Worm (Caenorhabditis elegans) whole organism, L3 larva: ENCODE results near the gene F13A7.11.

Experiments used
- R02D3.7 ChIP-seq: fragments of 150-350 bp; optimal IDR thresholded peaks from 2 replicates; lab custom pipeline; 2014; ENCODE audit warnings: missing biosample characterization, missing genetic modification characterization
- aly-2 ChIP-seq: fragments of 150-350 bp; optimal IDR thresholded peaks from 2 replicates; lab custom pipeline; 2014; ENCODE audit warnings: missing biosample characterization, missing genetic modification characterization
- ama-1 ChIP-seq: fragments of 150-350 bp; optimal IDR thresholded peaks from 2 replicates; lab custom pipeline; 2018
- ceh-16 ChIP-seq: sonication (generic microtip); optimal IDR thresholded peaks from 2 replicates; lab custom pipeline; 2017; ENCODE audit warnings: missing biosample characterization, missing genetic modification characterization
- ceh-82 ChIP-seq: fragments of 150-350 bp; optimal IDR thresholded peaks from 2 replicates; lab custom pipeline; 2014; ENCODE audit warnings: missing biosample characterization, missing genetic modification characterization
- ceh-9 ChIP-seq: sonication (generic microtip); optimal IDR thresholded peaks from 2 replicates; lab custom pipeline; 2018; ENCODE audit warnings: missing biosample characterization, missing genetic modification characterization
- daf-12 ChIP-seq: fragments of 150-350 bp; optimal IDR thresholded peaks from 2 replicates; lab custom pipeline; 2014; ENCODE audit warnings: missing biosample characterization, missing genetic modification reagents, missing genetic modification characterization
- egl-5 ChIP-seq: fragments of 150-350 bp; optimal IDR thresholded peaks from 2 replicates; lab custom pipeline; 2017; ENCODE audit warnings: missing biosample characterization, missing genetic modification reagents, missing genetic modification characterization, inconsistent platforms
- elt-2 ChIP-seq: sonication (generic microtip); optimal IDR thresholded peaks from 2 replicates; lab custom pipeline; 2016; ENCODE audit warnings: missing genetic modification reagents, mild to moderate bottlenecking, missing genetic modification characterization, missing compliant biosample characterization
- fkh-10 ChIP-seq: sonication (generic microtip); optimal IDR thresholded peaks from 2 replicates; lab custom pipeline; 2017; ENCODE audit warnings: missing biosample characterization, missing genetic modification reagents, missing genetic modification characterization
- hmg-11 ChIP-seq: sonication (generic microtip); optimal IDR thresholded peaks from 2 replicates; lab custom pipeline; 2016; ENCODE audit warnings: missing genetic modification characterization, missing compliant biosample characterization
- lin-15B ChIP-seq: fragments of 150-350 bp; optimal IDR thresholded peaks from 2 replicates; lab custom pipeline; 2014; ENCODE audit warnings: missing biosample characterization, missing genetic modification characterization
- lin-39 ChIP-seq: fragments of 150-350 bp; optimal IDR thresholded peaks from 2 replicates; lab custom pipeline; 2018; ENCODE audit warnings: missing biosample characterization, missing genetic modification reagents, missing genetic modification characterization
- lsy-12 ChIP-seq: sonication (generic microtip); optimal IDR thresholded peaks from 2 replicates; lab custom pipeline; 2016; ENCODE audit warnings: mild to moderate bottlenecking, missing genetic modification characterization, missing compliant biosample characterization
- mml-1 ChIP-seq: fragments of 150-350 bp; sonication (generic microtip); optimal IDR thresholded peaks from 3 replicates; lab custom pipeline; 2014; ENCODE audit warnings: missing biosample characterization, missing genetic modification characterization
- nfya-1 ChIP-seq: sonication (generic microtip); optimal IDR thresholded peaks from 2 replicates; lab custom pipeline; 2017; ENCODE audit warnings: missing genetic modification characterization, mild to moderate bottlenecking, missing compliant biosample characterization, antibody characterized with exemption, moderate library complexity; ENCODE audit not compliant: insufficient read depth
- nhr-11 ChIP-seq: fragments of 150-350 bp; optimal IDR thresholded peaks from 2 replicates; lab custom pipeline; 2014; ENCODE audit warnings: missing biosample characterization, missing genetic modification characterization
- nhr-237 ChIP-seq: fragments of 150-350 bp; optimal IDR thresholded peaks from 2 replicates; lab custom pipeline; 2014; ENCODE audit warnings: missing biosample characterization, missing genetic modification characterization
- nhr-28 ChIP-seq: fragments of 150-350 bp; optimal IDR thresholded peaks from 2 replicates; lab custom pipeline; 2014; ENCODE audit warnings: missing biosample characterization, missing genetic modification characterization
- nhr-43 ChIP-seq: sonication (generic microtip); optimal IDR thresholded peaks from 2 replicates; lab custom pipeline; 2016; ENCODE audit warnings: mild to moderate bottlenecking, missing genetic modification characterization, missing compliant biosample characterization; ENCODE audit not compliant: poor library complexity, severe bottlenecking
- nhr-67 ChIP-seq: fragments of 150-350 bp; optimal IDR thresholded peaks from 2 replicates; lab custom pipeline; 2014; ENCODE audit warnings: missing biosample characterization, missing genetic modification characterization
- nhr-76 ChIP-seq: fragments of 150-350 bp; sonication (generic microtip); optimal IDR thresholded peaks from 5 replicates; lab custom pipeline; 2014; ENCODE audit warnings: missing biosample characterization, missing genetic modification characterization
- nhr-77 ChIP-seq: fragments of 150-350 bp; optimal IDR thresholded peaks from 2 replicates; lab custom pipeline; 2014; ENCODE audit warnings: missing biosample characterization, missing genetic modification characterization
- pha-4 ChIP-seq: fragments of 150-350 bp; optimal IDR thresholded peaks from 2 replicates; lab custom pipeline; 2014; ENCODE audit warnings: missing biosample characterization, missing genetic modification reagents, missing genetic modification characterization
- pqm-1 ChIP-seq: fragments of 150-350 bp; optimal IDR thresholded peaks from 2 replicates; lab custom pipeline; 2017; ENCODE audit warnings: missing biosample characterization, missing genetic modification characterization, inconsistent platforms
- skn-1 ChIP-seq: fragments of 150-350 bp; optimal IDR thresholded peaks from 2 replicates; lab custom pipeline; 2014; ENCODE audit warnings: missing biosample characterization, missing genetic modification characterization
- snpc-4 ChIP-seq: fragments of 150-350 bp; optimal IDR thresholded peaks from 2 replicates; lab custom pipeline; 2014; ENCODE audit warnings: missing biosample characterization, missing genetic modification characterization
- unc-62 ChIP-seq: fragments of 150-350 bp; sonication (generic microtip); optimal IDR thresholded peaks from 4 replicates; lab custom pipeline; 2014; ENCODE audit warnings: missing biosample characterization, missing genetic modification reagents, missing genetic modification characterization
- ztf-4 ChIP-seq: fragments of 150-350 bp; optimal IDR thresholded peaks from 2 replicates; lab custom pipeline; 2014; ENCODE audit warnings: missing biosample characterization, missing genetic modification characterization

Gene F13A7.11

DNA sequence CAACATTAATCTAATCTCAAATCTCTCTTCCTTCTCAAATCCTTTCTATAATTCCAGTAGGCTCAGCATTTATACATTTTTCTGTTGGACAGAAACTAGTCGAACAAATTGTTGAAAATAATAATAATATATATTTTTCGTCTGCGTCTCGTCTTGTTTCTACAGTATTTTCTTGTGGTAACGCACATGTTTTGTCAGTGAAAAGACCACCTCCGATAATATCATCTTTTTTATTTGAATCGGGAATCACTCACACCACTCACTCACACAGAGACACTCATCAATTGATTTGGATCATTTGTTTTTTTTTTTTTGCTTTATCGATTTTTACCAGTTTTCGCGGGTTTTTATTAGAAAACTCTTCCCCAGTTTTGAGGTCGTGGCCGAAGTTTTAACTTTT lies 40.4 kb downstream of the F13A7.11 start:
- TF ChIP-seq fkh-10 (GFP tag; lab: Kevin White, UChicago) (no peak), pha-4 (tag; lab: Kevin White, UChicago) (peak; percentile 6), nhr-43 (tag; lab: Kevin White, UChicago) (no peak)

DNA sequence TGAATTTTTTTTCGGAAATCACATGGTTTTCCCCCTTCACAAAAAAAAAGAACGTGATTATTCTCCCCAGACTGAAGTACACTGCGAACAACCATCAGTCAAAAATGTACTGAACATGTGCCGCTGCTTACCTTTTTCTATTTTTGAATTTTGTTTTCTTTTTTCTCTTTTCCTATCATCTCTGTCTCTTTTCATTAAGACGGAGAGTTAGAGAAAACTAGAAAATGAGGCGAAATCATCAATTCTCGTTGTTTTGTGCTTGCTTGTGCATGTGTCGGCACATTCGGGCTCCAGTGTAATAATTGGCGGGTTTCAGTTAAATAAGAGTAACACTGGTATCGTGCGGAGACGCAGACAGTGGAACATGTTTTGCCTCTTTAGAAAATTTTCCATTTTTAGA lies 42.8 kb downstream of the F13A7.11 start:
- TF ChIP-seq elt-2 (tag; lab: Kevin White, UChicago) (peak; percentile 60), lsy-12 (tag; lab: Kevin White, UChicago) (no peak), egl-5 (peak; percentile 3), pha-4 (tag; lab: Kevin White, UChicago) (peak; percentile 69), lin-39 (tag; lab: Kevin White, UChicago) (peak; percentile 54), nhr-28 (no peak), nhr-77 (tag; lab: Kevin White, UChicago) (no peak), pqm-1 (tag; lab: Kevin White, UChicago) (peak; percentile 58), skn-1 (tag; lab: Kevin White, UChicago) (peak; percentile 56), lin-15B (tag; lab: Kevin White, UChicago) (peak; percentile 22), nhr-43 (tag; lab: Kevin White, UChicago) (no peak), nfya-1 (tag; lab: Kevin White, UChicago) (peak; percentile 54), hmg-11 (tag; lab: Kevin White, UChicago) (peak; percentile 13), ceh-16 (tag; lab: Kevin White, UChicago) (no peak)

DNA sequence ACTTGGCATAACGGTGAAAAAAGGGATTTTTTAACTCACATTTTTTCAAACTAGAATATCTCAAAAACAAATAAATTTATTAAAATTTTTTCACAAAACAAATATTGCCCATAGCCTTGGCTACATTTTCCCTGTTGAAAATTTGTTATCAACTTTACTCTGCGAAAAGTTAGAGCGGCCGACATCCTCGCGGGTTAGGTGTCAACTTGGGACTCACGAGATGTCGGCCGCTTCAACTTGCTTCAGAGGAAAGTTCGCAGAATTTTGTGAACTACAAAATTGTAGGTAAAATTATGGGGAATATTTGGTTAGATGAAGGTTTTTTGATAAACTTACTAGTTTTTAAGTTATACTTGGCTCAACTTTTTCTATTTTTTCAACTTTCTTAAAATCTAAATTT lies 43.3 kb downstream of the F13A7.11 start:
- TF ChIP-seq aly-2 (tag; lab: Kevin White, UChicago): no peak
- TF ChIP-seq nhr-67 (tag; lab: Kevin White, UChicago): no peak
- peak; percentile 80 for TF ChIP-seq snpc-4
- TF ChIP-seq ztf-4: no peak

- TF ChIP-seq elt-2 (tag; lab: Kevin White, UChicago) (peak; percentile 53), egl-5 (peak; percentile 2), mml-1 (no peak), pha-4 (tag; lab: Kevin White, UChicago) (peak; percentile 70), snpc-4 (peak; percentile 65), lin-15B (tag; lab: Kevin White, UChicago) (peak; percentile 45), lin-39 (tag; lab: Kevin White, UChicago) (peak; percentile 55), aly-2 (tag; lab: Kevin White, UChicago) (no peak), pqm-1 (tag; lab: Kevin White, UChicago) (peak; percentile 38), fkh-10 (GFP tag; lab: Kevin White, UChicago) (peak; percentile 36), hmg-11 (tag; lab: Kevin White, UChicago) (peak; percentile 64), nfya-1 (tag; lab: Kevin White, UChicago) (peak; percentile 87), nhr-11 (tag; lab: Kevin White, UChicago) (peak; percentile 23), skn-1 (tag; lab: Kevin White, UChicago) (no peak)
Observed at ce11 chrV:16350775-16351378, 44.2 kb downstream of the F13A7.11 start.

ce11 chrV:16350061-16350460 lies 45.0 kb downstream of the F13A7.11 start:
- TF ChIP-seq snpc-4 (no peak), skn-1 (tag; lab: Kevin White, UChicago) (no peak), nhr-43 (tag; lab: Kevin White, UChicago) (no peak), pha-4 (tag; lab: Kevin White, UChicago) (no peak), unc-62 (no peak), lsy-12 (tag; lab: Kevin White, UChicago) (no peak), nhr-237 (tag; lab: Kevin White, UChicago) (no peak), ceh-82 (tag; lab: Kevin White, UChicago) (no peak)

DNA sequence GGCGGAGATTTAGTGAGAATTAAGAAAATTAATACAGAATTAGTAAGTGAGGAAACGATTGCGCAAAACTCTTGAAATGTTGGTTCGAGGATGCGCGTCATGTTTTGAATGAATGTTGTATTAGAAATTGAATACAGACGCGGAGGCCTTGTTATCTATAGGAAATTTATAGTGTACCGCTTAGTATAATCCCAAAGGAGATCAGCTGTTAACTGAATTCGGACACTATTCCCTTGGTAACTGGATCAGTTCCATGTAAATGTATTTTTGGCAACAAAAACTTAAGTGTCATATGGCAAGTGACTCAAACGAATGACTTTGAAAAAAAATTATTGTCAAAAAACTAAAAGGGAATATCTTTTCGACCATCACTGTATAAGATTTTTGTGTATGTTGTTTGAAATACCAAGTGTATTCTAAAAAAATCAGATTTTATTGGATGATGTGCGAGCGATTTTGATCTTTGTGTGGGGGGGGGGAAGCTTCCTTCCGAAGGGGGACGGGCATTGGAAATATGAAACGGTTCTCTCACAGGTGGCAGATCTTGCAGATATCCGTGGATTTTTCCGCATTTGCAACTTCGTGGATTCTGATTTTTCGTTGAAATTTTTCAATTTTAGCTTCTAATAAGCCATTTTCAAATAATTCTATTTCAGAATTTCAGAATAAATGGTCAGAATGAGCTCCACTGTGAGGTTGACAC lies 48.5 kb downstream of the F13A7.11 start, which contains the start of the genes W08G11.5 and W08G11.1:
Gene W08G11.5 (minus strand): TSS at position 101 of the 703 bp plus-strand sequence.
Gene W08G11.1 (plus strand): TSS at position 653 of the 703 bp plus-strand sequence.
- TF ChIP-seq daf-12 (no peak), ama-1 (lab: Kevin White, UChicago) (no peak), lsy-12 (tag; lab: Kevin White, UChicago) (no peak), ceh-16 (tag; lab: Kevin White, UChicago) (no peak), nhr-76 (no peak), nhr-28 (no peak), ceh-82 (tag; lab: Kevin White, UChicago) (no peak), ceh-9 (tag; lab: Kevin White, UChicago) (no peak), R02D3.7 (no peak)
